Worm (Caenorhabditis elegans) whole organism, young adult: Measurements from ENCODE around the gene mca-1.

ENCODE experiments used
- F39B2.1 ChIP-seq: fragments of 200-800 bp; sonication (Bioruptor generic); IDR thresholded peaks from 2 replicates; pipeline ENCODE4 v1.3.6; 2022; ENCODE audit warnings: missing genetic modification reagents, missing genetic modification characterization, missing compliant biosample characterization
- ets-4 ChIP-seq: fragments of 200-800 bp; sonication (Bioruptor generic); optimal IDR thresholded peaks from 2 replicates; lab custom pipeline; 2018; ENCODE audit warnings: mild to moderate bottlenecking, missing genetic modification characterization, missing compliant biosample characterization

DNA sequence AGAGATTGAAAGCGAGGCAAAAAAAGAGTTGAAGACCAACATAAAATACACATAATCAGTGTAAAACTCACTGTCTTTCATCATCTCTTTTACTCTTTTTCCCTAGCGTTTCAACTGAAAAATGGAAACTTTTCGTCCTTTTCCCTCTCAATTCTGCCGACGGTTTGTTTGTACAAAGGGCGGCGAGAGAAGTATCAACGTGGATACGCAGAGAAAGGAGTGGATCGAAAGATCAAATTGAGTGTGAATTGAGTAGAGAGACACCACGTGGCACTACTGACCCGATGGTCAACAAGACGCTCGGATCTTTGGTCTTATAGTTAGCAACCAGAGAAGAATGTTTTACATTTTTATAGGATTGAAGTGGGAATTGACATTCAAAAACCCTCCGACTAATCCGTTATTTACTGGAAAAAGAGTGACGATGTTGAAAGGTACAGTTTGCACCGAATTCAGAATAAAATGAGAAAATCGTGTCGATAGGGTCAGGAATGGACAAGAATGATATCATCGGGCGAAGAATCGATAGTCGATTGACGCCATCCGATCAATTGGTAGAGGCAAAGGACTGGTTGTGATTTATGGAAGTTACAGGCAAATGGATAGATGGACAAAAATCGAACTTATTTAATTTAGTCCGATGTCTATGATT is 36.4 kb upstream of the mca-1 start:
- TF ChIP-seq F39B2.1 (no peak), ets-4 (GFP tag; lab: Kevin White, UChicago) (no peak)
